Fruit fly (Drosophila melanogaster) whole organism, embryonic: Measurements from ENCODE around the gene Grx5.
A peak's percentile ranks its signal among the peaks of the same experiment; 100 is the strongest.

Experiments
- Aef1 ChIP-seq: fragments of 200-800 bp; sonication (Bioruptor generic); IDR thresholded peaks from 3 replicates; pipeline ENCODE4 v1.3.6; 2022; ENCODE audit warnings: missing biosample characterization, missing genetic modification characterization
- CG12071 ChIP-seq: fragments of 200-800 bp; sonication (Bioruptor generic); optimal IDR thresholded peaks from 3 replicates; lab custom pipeline; 2018; ENCODE audit warnings: missing biosample characterization, mild to moderate bottlenecking, missing genetic modification characterization
- CG13624 ChIP-seq: fragments of 200-800 bp; sonication (Bioruptor generic); optimal IDR thresholded peaks from 2 replicates; lab custom pipeline; 2016; ENCODE audit warnings: missing biosample characterization, missing genetic modification characterization
- CG14860 ChIP-seq: fragments of 200-800 bp; sonication (Bioruptor generic); IDR thresholded peaks from 3 replicates; pipeline ENCODE4 v1.3.6; 2022; ENCODE audit warnings: missing biosample characterization, missing genetic modification characterization; ENCODE audit not compliant: partially characterized antibody
- CG16815 ChIP-seq: fragments of 200-800 bp; sonication (Bioruptor generic); optimal IDR thresholded peaks from 3 replicates; lab custom pipeline; 2017; ENCODE audit warnings: missing biosample characterization, mild to moderate bottlenecking, missing genetic modification characterization
- CG16863 ChIP-seq: fragments of 200-800 bp; sonication (Bioruptor generic); optimal IDR thresholded peaks from 3 replicates; lab custom pipeline; 2016; ENCODE audit warnings: missing biosample characterization, missing genetic modification characterization
- CG17328 ChIP-seq: fragments of 200-800 bp; sonication (Bioruptor generic); IDR thresholded peaks from 2 replicates; pipeline ENCODE4 v1.3.6; 2022; ENCODE audit warnings: missing biosample characterization, missing genetic modification characterization
- CG17359 ChIP-seq: fragments of 200-800 bp; sonication (Bioruptor generic); optimal IDR thresholded peaks from 3 replicates; lab custom pipeline; 2018; ENCODE audit warnings: missing biosample characterization, mild to moderate bottlenecking, missing genetic modification characterization, moderate library complexity
- CG17829 ChIP-seq: fragments of 200-800 bp; optimal IDR thresholded peaks from 2 replicates; lab custom pipeline; 2019; ENCODE audit warnings: missing biosample characterization, mild to moderate bottlenecking, missing genetic modification characterization, moderate library complexity
- CG2678 ChIP-seq: fragments of 200-800 bp; sonication (Bioruptor generic); optimal IDR thresholded peaks from 3 replicates; lab custom pipeline; 2019; ENCODE audit warnings: missing biosample characterization, mild to moderate bottlenecking, missing genetic modification characterization, moderate library complexity
- CG32767 ChIP-seq: fragments of 200-800 bp; sonication (Bioruptor generic); IDR thresholded peaks from 2 replicates; pipeline ENCODE4 v1.3.6; 2022; ENCODE audit warnings: missing biosample characterization, missing genetic modification characterization
- CG32772 ChIP-seq: fragments of 200-800 bp; sonication (Bioruptor generic); IDR thresholded peaks from 2 replicates; pipeline ENCODE4 v1.3.6; 2022; ENCODE audit warnings: missing biosample characterization, missing genetic modification characterization
- CG34422 ChIP-seq: fragments of 200-800 bp; sonication (Bioruptor generic); IDR thresholded peaks from 3 replicates; pipeline ENCODE4 v1.3.6; 2022; ENCODE audit warnings: missing biosample characterization, missing genetic modification characterization
- CG4282 ChIP-seq: fragments of 200-800 bp; sonication (Bioruptor generic); optimal IDR thresholded peaks from 2 replicates; lab custom pipeline; 2016; ENCODE audit warnings: missing biosample characterization, missing genetic modification characterization
- CG6254 ChIP-seq: fragments of 200-800 bp; sonication (Bioruptor generic); optimal IDR thresholded peaks from 3 replicates; lab custom pipeline; 2017; ENCODE audit warnings: mild to moderate bottlenecking, missing biosample characterization, missing genetic modification reagents, missing genetic modification characterization
- CG6683 ChIP-seq: fragments of 200-800 bp; sonication (Bioruptor generic); optimal IDR thresholded peaks from 2 replicates; lab custom pipeline; 2017; ENCODE audit warnings: missing biosample characterization, mild to moderate bottlenecking, missing genetic modification characterization, missing genetic modification reagents
- CG6854 ChIP-seq: fragments of 200-800 bp; sonication (Bioruptor generic); optimal IDR thresholded peaks from 3 replicates; lab custom pipeline; 2017; ENCODE audit warnings: missing biosample characterization, mild to moderate bottlenecking, missing genetic modification characterization
- CG7839 ChIP-seq: fragments of 200-800 bp; sonication (Bioruptor generic); optimal IDR thresholded peaks from 3 replicates; lab custom pipeline; 2018; ENCODE audit warnings: missing biosample characterization, mild to moderate bottlenecking, missing genetic modification characterization, moderate library complexity
- CG7987 ChIP-seq: fragments of 200-800 bp; sonication (Bioruptor generic); optimal IDR thresholded peaks from 2 replicates; lab custom pipeline; 2018; ENCODE audit warnings: missing biosample characterization, mild to moderate bottlenecking, missing genetic modification characterization, moderate library complexity
- CG8290 ChIP-seq, 3 experiments: fragments of 200-800 bp; sonication (Bioruptor generic); optimal IDR thresholded peaks; 2 replicates each; lab custom pipeline; 2016 to 2019; ENCODE audit warnings: missing biosample characterization in 3 of 3, missing genetic modification characterization in 3 of 3, mild to moderate bottlenecking in 2 of 3, moderate library complexity in 1 of 3
- CG8765 ChIP-seq: fragments of 200-800 bp; sonication (Bioruptor generic); IDR thresholded peaks from 2 replicates; pipeline ENCODE4 v1.3.6; 2022; ENCODE audit warnings: missing biosample characterization, missing genetic modification characterization
- CG9215 ChIP-seq: fragments of 200-800 bp; sonication (Bioruptor generic); IDR thresholded peaks from 2 replicates; pipeline ENCODE4 v1.3.6; 2022; ENCODE audit warnings: missing biosample characterization, missing genetic modification characterization
- CG9932 ChIP-seq: fragments of 200-800 bp; sonication (Bioruptor generic); IDR thresholded peaks from 2 replicates; pipeline ENCODE4 v1.3.6; 2022; ENCODE audit warnings: missing biosample characterization, missing genetic modification characterization
- D19B ChIP-seq: fragments of 200-800 bp; sonication (Bioruptor generic); optimal IDR thresholded peaks from 2 replicates; lab custom pipeline; 2017; ENCODE audit warnings: missing biosample characterization, mild to moderate bottlenecking, missing genetic modification characterization
- Deaf1 ChIP-seq: fragments of 200-800 bp; optimal IDR thresholded peaks from 3 replicates; lab custom pipeline; 2019; ENCODE audit warnings: missing biosample characterization, mild to moderate bottlenecking, missing genetic modification characterization, moderate library complexity
- Dp ChIP-seq: fragments of 200-800 bp; sonication (Bioruptor generic); optimal IDR thresholded peaks from 2 replicates; lab custom pipeline; 2018; ENCODE audit warnings: missing biosample characterization, mild to moderate bottlenecking, missing genetic modification characterization, moderate library complexity
- ERR ChIP-seq: fragments of 200-800 bp; sonication (Bioruptor generic); optimal IDR thresholded peaks from 2 replicates; lab custom pipeline; 2016; ENCODE audit warnings: missing biosample characterization, missing genetic modification characterization
- GATAe ChIP-seq: fragments of 200-800 bp; sonication (Bioruptor generic); conservative IDR thresholded peaks from 2 replicates; pipeline ENCODE4 v1.3.6; 2022; ENCODE audit warnings: missing biosample characterization, missing genetic modification characterization
- Hmr ChIP-seq: fragments of 200-800 bp; sonication (Bioruptor generic); optimal IDR thresholded peaks from 3 replicates; lab custom pipeline; 2017; ENCODE audit warnings: mild to moderate bottlenecking, missing biosample characterization, missing genetic modification reagents, missing genetic modification characterization
- Jarid2 ChIP-seq: fragments of 200-800 bp; sonication (Bioruptor generic); optimal IDR thresholded peaks from 3 replicates; lab custom pipeline; 2017; ENCODE audit warnings: mild to moderate bottlenecking, missing biosample characterization, missing genetic modification reagents, missing genetic modification characterization
- NK7.1 ChIP-seq: fragments of 200-800 bp; sonication (Bioruptor generic); optimal IDR thresholded peaks from 3 replicates; lab custom pipeline; 2016; ENCODE audit warnings: missing biosample characterization, missing genetic modification characterization
- Nf-YA ChIP-seq: fragments of 200-800 bp; sonication (Bioruptor generic); IDR thresholded peaks from 2 replicates; pipeline ENCODE4 v1.3.6; 2022; ENCODE audit warnings: missing biosample characterization, missing genetic modification characterization
- NfI ChIP-seq: fragments of 200-800 bp; sonication (Bioruptor generic); optimal IDR thresholded peaks from 3 replicates; lab custom pipeline; 2018; ENCODE audit warnings: missing biosample characterization, mild to moderate bottlenecking, missing genetic modification characterization, moderate library complexity
- Optix ChIP-seq: fragments of 200-800 bp; sonication (Bioruptor generic); IDR thresholded peaks from 3 replicates; pipeline ENCODE4 v1.3.6; 2022; ENCODE audit warnings: missing biosample characterization, missing genetic modification characterization
- Ptx1 ChIP-seq: fragments of 200-800 bp; sonication (Bioruptor generic); IDR thresholded peaks from 2 replicates; pipeline ENCODE4 v1.3.6; 2022; ENCODE audit warnings: missing biosample characterization, missing genetic modification characterization
- gcm ChIP-seq: fragments of 200-800 bp; sonication (Bioruptor generic); optimal IDR thresholded peaks from 2 replicates; lab custom pipeline; 2019; ENCODE audit warnings: missing biosample characterization, mild to moderate bottlenecking, missing genetic modification characterization, moderate library complexity
- gsb ChIP-seq: fragments of 200-800 bp; sonication (Bioruptor generic); IDR thresholded peaks from 2 replicates; pipeline ENCODE4 v1.3.6; 2022; ENCODE audit warnings: missing biosample characterization, missing genetic modification characterization
- hth ChIP-seq: fragments of >200 bp; optimal IDR thresholded peaks from 2 replicates; lab custom pipeline; 2017; ENCODE audit warnings: inconsistent platforms
- lilli ChIP-seq: fragments of 200-800 bp; sonication (Bioruptor generic); optimal IDR thresholded peaks from 3 replicates; lab custom pipeline; 2016; ENCODE audit warnings: missing biosample characterization, missing genetic modification characterization
- lola ChIP-seq, 3 experiments: fragments of >200 bp in 2 of 3; fragments of 200-800 bp in 1 of 3; sonication (Bioruptor generic) in 1 of 3; optimal IDR thresholded peaks; 2 replicates each; lab custom pipeline; 2017 to 2019; ENCODE audit warnings: missing biosample characterization in 3 of 3, missing genetic modification characterization in 3 of 3, mild to moderate bottlenecking in 1 of 3, moderate library complexity in 1 of 3
- nmo ChIP-seq: fragments of 200-800 bp; sonication (Bioruptor generic); optimal IDR thresholded peaks from 2 replicates; lab custom pipeline; 2018; ENCODE audit warnings: missing biosample characterization, mild to moderate bottlenecking, missing genetic modification characterization, moderate library complexity
- pita ChIP-seq: fragments of 200-800 bp; sonication (Bioruptor generic); optimal IDR thresholded peaks from 2 replicates; lab custom pipeline; 2017; ENCODE audit warnings: missing biosample characterization, mild to moderate bottlenecking, missing genetic modification characterization
- seq ChIP-seq: fragments of 200-800 bp; sonication (Bioruptor generic); IDR thresholded peaks from 2 replicates; pipeline ENCODE4 v1.3.6; 2022; ENCODE audit warnings: missing biosample characterization, missing genetic modification characterization
- sob ChIP-seq: fragments of 200-800 bp; sonication (Bioruptor generic); IDR thresholded peaks from 2 replicates; pipeline ENCODE4 v1.3.6; 2022; ENCODE audit warnings: missing biosample characterization, missing genetic modification characterization
- toy ChIP-seq: fragments of 200-800 bp; sonication (Bioruptor generic); IDR thresholded peaks from 2 replicates; pipeline ENCODE4 v1.3.6; 2022; ENCODE audit warnings: missing biosample characterization, missing genetic modification characterization
- ttk ChIP-seq: fragments of 200-800 bp; sonication (Bioruptor generic); IDR thresholded peaks from 2 replicates; pipeline ENCODE4 v2.1.2; 2022; ENCODE audit warnings: missing biosample characterization, missing genetic modification characterization
- wek ChIP-seq: fragments of 200-800 bp; sonication (Bioruptor generic); optimal IDR thresholded peaks from 3 replicates; lab custom pipeline; 2018; ENCODE audit warnings: missing biosample characterization, mild to moderate bottlenecking, missing genetic modification characterization, moderate library complexity
- wor ChIP-seq: fragments of 200-800 bp; sonication (Bioruptor generic); IDR thresholded peaks from 2 replicates; pipeline ENCODE4 v1.3.6; 2022; ENCODE audit warnings: missing biosample characterization, missing genetic modification characterization
- zfh1 ChIP-seq: fragments of 200-800 bp; sonication (Bioruptor generic); IDR thresholded peaks from 3 replicates; pipeline ENCODE4 v1.3.6; 2022; ENCODE audit warnings: missing biosample characterization, missing genetic modification characterization

Gene Grx5

DNA sequence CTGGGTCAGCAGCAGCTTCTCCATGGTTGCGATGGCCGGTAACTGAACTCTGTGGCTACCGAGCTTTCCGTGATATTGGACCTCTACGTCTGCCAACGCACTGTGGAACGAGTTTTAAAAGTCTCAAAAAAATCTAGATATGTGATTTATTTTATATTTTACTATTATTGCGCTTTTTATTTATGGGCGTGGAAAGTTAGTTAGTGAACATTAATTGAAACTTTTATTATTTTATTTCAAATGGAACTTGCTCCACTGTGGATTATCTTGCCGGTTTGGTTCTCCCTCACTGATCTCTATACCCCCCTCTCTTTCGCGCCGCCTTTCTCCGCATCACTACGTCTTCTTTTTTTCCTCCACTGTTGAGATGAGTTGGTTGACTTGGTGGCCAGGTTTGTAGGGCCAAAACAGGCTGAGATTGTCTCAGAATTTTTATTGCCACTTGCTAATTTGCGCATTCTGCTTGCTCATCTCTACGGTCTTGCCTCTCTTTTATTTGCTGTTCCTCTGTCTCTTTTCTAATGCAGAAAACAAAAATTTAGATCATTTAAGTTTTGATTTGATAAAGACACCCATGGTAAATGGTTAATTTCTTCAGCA is 10.9 kb upstream of the Grx5 start, which contains the start of gene CG9522 (continued):
- peak; percentile 68 for TF ChIP-seq CG9932 (GFP tag; lab: Robert Waterston, UW)
- TF ChIP-seq CG17829 (tag; lab: Kevin White, UChicago): peak; percentile 52
- TF ChIP-seq CG2678 (tag; lab: Kevin White, UChicago): peak; percentile 81
- peak; percentile 44; the same call in 1 of the 2 replicates for TF ChIP-seq CG9215 (GFP tag; lab: Robert Waterston, UW)
- TF ChIP-seq Optix (GFP tag; lab: Robert Waterston, UW): peak; percentile 59; the same call in 2 of the 3 replicates
- no peak for TF ChIP-seq Dp (GFP tag; lab: Kevin White, UChicago)
- TF ChIP-seq CG8290 (GFP tag; optimal IDR thresholded peaks at IDR 0.05; lab: Kevin White, UChicago): peak; percentile 23
- TF ChIP-seq CG8290 (tag; optimal IDR thresholded peaks at IDR 0.05; lab: Kevin White, UChicago): no peak
- TF ChIP-seq GATAe (GFP tag; lab: Robert Waterston, UW): peak; percentile 11; the same call in 1 of the 2 replicates
- peak; percentile 86 for TF ChIP-seq CG17328 (GFP tag; lab: Robert Waterston, UW)
- no peak for TF ChIP-seq wek
- 0 out of 2 replicates have a peak, but pooled peaks have one; percentile 21 for TF ChIP-seq toy (GFP tag; lab: Robert Waterston, UW)
- no peak for TF ChIP-seq NK7.1
- peak; percentile 41 for TF ChIP-seq CG16863 (GFP tag; lab: Kevin White, UChicago)
- TF ChIP-seq Jarid2: peak; percentile 27
- 0 out of 2 replicates have a peak, but pooled peaks have one; percentile 44 for TF ChIP-seq CG32767
- peak; percentile 71 for TF ChIP-seq Ptx1 (GFP tag; lab: Robert Waterston, UW)
- TF ChIP-seq D19B: no peak
- TF ChIP-seq CG8765 (GFP tag; lab: Robert Waterston, UW): peak; percentile 53; the same call in 1 of the 2 replicates
- peak; percentile 55 for TF ChIP-seq CG6854 (GFP tag; lab: Kevin White, UChicago)
- peak; percentile 7 for TF ChIP-seq CG13624 (GFP tag; lab: Kevin White, UChicago)
- TF ChIP-seq hth: no peak
- TF ChIP-seq CG6254 (GFP tag; lab: Kevin White, UChicago): peak; percentile 85
- peak; percentile 79 for TF ChIP-seq nmo (GFP tag; lab: Kevin White, UChicago)
- TF ChIP-seq pita (GFP tag; lab: Kevin White, UChicago): no peak
- TF ChIP-seq Nf-YA: peak; percentile 67; the same call in 1 of the 2 replicates
- peak; percentile 66 for TF ChIP-seq Aef1 (GFP tag; lab: Robert Waterston, UW)
- 0 out of 3 replicates have a peak, but pooled peaks have one; percentile 18 for TF ChIP-seq CG14860 (GFP tag; lab: Robert Waterston, UW)
- peak; percentile 36 for TF ChIP-seq CG6683 (GFP tag; lab: Kevin White, UChicago)
- peak; percentile 70 for TF ChIP-seq CG7839 (tag; lab: Kevin White, UChicago)
- TF ChIP-seq CG32772 (GFP tag; lab: Robert Waterston, UW): peak; percentile 65
- peak; percentile 61 for TF ChIP-seq gsb (GFP tag; lab: Robert Waterston, UW)
- peak; percentile 77 for TF ChIP-seq CG17359 (tag; lab: Kevin White, UChicago)
- peak; percentile 29 for TF ChIP-seq Deaf1 (tag; lab: Kevin White, UChicago)
- peak; percentile 47; the same call in 1 of the 2 replicates for TF ChIP-seq wor
- no peak for TF ChIP-seq CG4282 (GFP tag; lab: Kevin White, UChicago)
- peak; percentile 64 for TF ChIP-seq lilli (GFP tag; lab: Kevin White, UChicago)
- peak; percentile 64 for TF ChIP-seq gcm
- peak; percentile 61; the same call in 1 of the 2 replicates for TF ChIP-seq ttk
- TF ChIP-seq CG34422 (GFP tag; lab: Robert Waterston, UW): peak; percentile 62; the same call in 1 of the 3 replicates
- TF ChIP-seq CG7987 (GFP tag; lab: Kevin White, UChicago): no peak
- TF ChIP-seq zfh1: peak; percentile 85
- peak; percentile 46 for TF ChIP-seq NfI (GFP tag; lab: Kevin White, UChicago)
- TF ChIP-seq ERR (GFP tag; lab: Kevin White, UChicago): peak; percentile 20
- TF ChIP-seq CG16815 (GFP tag; lab: Kevin White, UChicago): peak; percentile 50
- TF ChIP-seq Hmr: peak; percentile 58
- TF ChIP-seq seq (GFP tag; lab: Robert Waterston, UW): peak; percentile 53; the same call in 1 of the 2 replicates
- TF ChIP-seq lola (GFP tag; optimal IDR thresholded peaks at IDR 0.05; lab: Kevin White, UChicago): peak in 1 of 3 experiments; percentile 71
- peak; percentile 76 for TF ChIP-seq sob (GFP tag; lab: Robert Waterston, UW)
- TF ChIP-seq CG12071: peak; percentile 39
